Worm (Caenorhabditis elegans): ENCODE data around the gene F20G2.1.

ce11 chrV:13763723-13764122 is 10.3 kb upstream of the F20G2.1 start:
- TF ChIP-seq snpc-4 (tag; optimal IDR thresholded peaks at IDR 0.05) = no peak
- TF ChIP-seq ztf-11 (tag; optimal IDR thresholded peaks at IDR 0.05) = no peak
- TF ChIP-seq nhr-28 (tag; optimal IDR thresholded peaks at IDR 0.05) = no peak
- TF ChIP-seq ham-2 (GFP tag; optimal IDR thresholded peaks at IDR 0.05) = no peak
- no peak for TF ChIP-seq unc-62 (GFP tag; optimal IDR thresholded peaks at IDR 0.05)
- no peak for TF ChIP-seq ces-1 (GFP tag; optimal IDR thresholded peaks at IDR 0.05)
- TF ChIP-seq nhr-237 (tag; optimal IDR thresholded peaks at IDR 0.05) = no peak
- TF ChIP-seq nhr-2 (tag; optimal IDR thresholded peaks at IDR 0.05) = no peak
- TF ChIP-seq elt-1 (tag; optimal IDR thresholded peaks at IDR 0.05; ENCODE audit: borderline replicate concordance, insufficient read depth) = no peak
- TF ChIP-seq nhr-76 (tag; optimal IDR thresholded peaks at IDR 0.05) = no peak
- no peak for TF ChIP-seq blmp-1 (tag; optimal IDR thresholded peaks at IDR 0.05)
